Worm (Caenorhabditis elegans) whole organism, L3 larva: ENCODE measurements around the gene rpl-22.

ENCODE experiments used
- aly-2 ChIP-seq: fragments of 150-350 bp; optimal IDR thresholded peaks from 2 replicates; lab custom pipeline; 2014; ENCODE audit warnings: missing biosample characterization, missing genetic modification characterization
- ama-1 ChIP-seq: fragments of 150-350 bp; optimal IDR thresholded peaks from 2 replicates; lab custom pipeline; 2018
- ceh-82 ChIP-seq: fragments of 150-350 bp; optimal IDR thresholded peaks from 2 replicates; lab custom pipeline; 2014; ENCODE audit warnings: missing biosample characterization, missing genetic modification characterization
- elt-3 ChIP-seq, 3 experiments: fragments of 150-350 bp in 1 of 3; sonication (generic microtip) in 2 of 3; optimal IDR thresholded peaks; 2 replicates in 2 of 3; 4 replicates in 1 of 3; lab custom pipeline; 2014 to 2017; ENCODE audit warnings: missing biosample characterization in 3 of 3, missing genetic modification characterization in 3 of 3
- fos-1 ChIP-seq: fragments of 150-350 bp; optimal IDR thresholded peaks from 2 replicates; lab custom pipeline; 2014; ENCODE audit warnings: missing biosample characterization, missing genetic modification characterization
- hmg-11 ChIP-seq: sonication (generic microtip); optimal IDR thresholded peaks from 2 replicates; lab custom pipeline; 2016; ENCODE audit warnings: missing genetic modification characterization, missing compliant biosample characterization
- lin-15B ChIP-seq: fragments of 150-350 bp; optimal IDR thresholded peaks from 2 replicates; lab custom pipeline; 2014; ENCODE audit warnings: missing biosample characterization, missing genetic modification characterization
- nfya-1 ChIP-seq: sonication (generic microtip); optimal IDR thresholded peaks from 2 replicates; lab custom pipeline; 2017; ENCODE audit warnings: missing genetic modification characterization, mild to moderate bottlenecking, missing compliant biosample characterization, antibody characterized with exemption, moderate library complexity; ENCODE audit not compliant: insufficient read depth
- nhr-11 ChIP-seq: fragments of 150-350 bp; optimal IDR thresholded peaks from 2 replicates; lab custom pipeline; 2014; ENCODE audit warnings: missing biosample characterization, missing genetic modification characterization
- nhr-12 ChIP-seq: fragments of 150-350 bp; optimal IDR thresholded peaks from 2 replicates; lab custom pipeline; 2014; ENCODE audit warnings: missing biosample characterization, missing genetic modification characterization
- nhr-237 ChIP-seq: fragments of 150-350 bp; optimal IDR thresholded peaks from 2 replicates; lab custom pipeline; 2014; ENCODE audit warnings: missing biosample characterization, missing genetic modification characterization
- pha-4 ChIP-seq: fragments of 150-350 bp; optimal IDR thresholded peaks from 2 replicates; lab custom pipeline; 2014; ENCODE audit warnings: missing biosample characterization, missing genetic modification reagents, missing genetic modification characterization
- pqm-1 ChIP-seq: fragments of 150-350 bp; optimal IDR thresholded peaks from 2 replicates; lab custom pipeline; 2017; ENCODE audit warnings: missing biosample characterization, missing genetic modification characterization, inconsistent platforms
- snpc-4 ChIP-seq: fragments of 150-350 bp; optimal IDR thresholded peaks from 2 replicates; lab custom pipeline; 2014; ENCODE audit warnings: missing biosample characterization, missing genetic modification characterization

ce11 chrII:5033935-5034334, 21.5 kb upstream of the rpl-22 start, which contains the start of gene F33G12.3:
- no peak for TF ChIP-seq elt-3 (tag; optimal IDR thresholded peaks at IDR 0.05; lab: Kevin White, UChicago)
- TF ChIP-seq ama-1 (lab: Kevin White, UChicago) = no peak
- no peak for TF ChIP-seq fos-1 (tag; lab: Kevin White, UChicago)
- no peak for TF ChIP-seq pqm-1
- no peak for TF ChIP-seq lin-15B (tag; lab: Kevin White, UChicago)
- TF ChIP-seq nfya-1 (tag; lab: Kevin White, UChicago) = no peak
- no peak for TF ChIP-seq aly-2
- no peak for TF ChIP-seq pha-4 (tag; lab: Kevin White, UChicago)
- TF ChIP-seq hmg-11 (tag; lab: Kevin White, UChicago) = no peak
- no peak for TF ChIP-seq nhr-12
- no peak for TF ChIP-seq nhr-11
- TF ChIP-seq snpc-4 (tag; lab: Kevin White, UChicago) = no peak
- TF ChIP-seq ceh-82 = no peak
- no peak for TF ChIP-seq nhr-237 (tag; lab: Kevin White, UChicago)
